Worm (Caenorhabditis elegans): ENCODE data around the gene F56A8.8.

F56A8.8 gene

ce11 chrIII:13324739-13325138 lies 39.2 kb downstream of the F56A8.8 start, which contains the start of gene F53A2.1:
Gene F53A2.1 (minus strand): TSS chrIII:13324839.
- TF ChIP-seq fkh-10 (GFP tag; optimal IDR thresholded peaks at IDR 0.05) (no peak), ama-1 (optimal IDR thresholded peaks at IDR 0.05) (no peak), F10B5.3 (tag; optimal IDR thresholded peaks at IDR 0.05) (no peak)

ce11 chrIII:13328911-13329310 lies 43.4 kb downstream of the F56A8.8 start:
- no peak for TF ChIP-seq zag-1 (tag; optimal IDR thresholded peaks at IDR 0.05)
- no peak for TF ChIP-seq lin-13 (GFP tag; optimal IDR thresholded peaks at IDR 0.05)
- no peak for TF ChIP-seq madf-9 (GFP tag; conservative IDR thresholded peaks at IDR 0.05)

- no peak for TF ChIP-seq egl-43 (GFP tag; IDR thresholded peaks at IDR 0.05)
- no peak for TF ChIP-seq unc-39 (tag; optimal IDR thresholded peaks at IDR 0.05)
- no peak for TF ChIP-seq aly-2 (tag; optimal IDR thresholded peaks at IDR 0.05)
- no peak for TF ChIP-seq ceh-32 (tag; optimal IDR thresholded peaks at IDR 0.05; ENCODE audit: poor library complexity)
- no peak for TF ChIP-seq F44E2.7 (GFP tag; IDR thresholded peaks at IDR 0.05)
- TF ChIP-seq jun-1 (tag; optimal IDR thresholded peaks at IDR 0.05), result no peak
- no peak for TF ChIP-seq set-16 (GFP tag; IDR thresholded peaks at IDR 0.05)
- no peak for TF ChIP-seq F37D6.2 (tag; optimal IDR thresholded peaks at IDR 0.05)
- no peak for TF ChIP-seq nhr-41 (GFP tag; IDR thresholded peaks at IDR 0.05)
- TF ChIP-seq gei-8 (GFP tag; optimal IDR thresholded peaks at IDR 0.05), result no peak
- TF ChIP-seq ces-1 (GFP tag; optimal IDR thresholded peaks at IDR 0.05), result no peak
- TF ChIP-seq pha-4 (GFP tag; IDR thresholded peaks at IDR 0.05), result no peak
- TF ChIP-seq pha-4 (tag; optimal IDR thresholded peaks at IDR 0.05), result no peak
- no peak for TF ChIP-seq ceh-20 (GFP tag; IDR thresholded peaks at IDR 0.05)
- TF ChIP-seq mxl-2 (GFP tag; conservative IDR thresholded peaks at IDR 0.05), result no peak
- TF ChIP-seq ZK337.2 (GFP tag; IDR thresholded peaks at IDR 0.05), result no peak
- no peak for TF ChIP-seq nhr-102 (tag; optimal IDR thresholded peaks at IDR 0.05)
- TF ChIP-seq hif-1 (tag; optimal IDR thresholded peaks at IDR 0.05), result no peak
- no peak for TF ChIP-seq F49E8.2 (tag; optimal IDR thresholded peaks at IDR 0.05; ENCODE audit: borderline replicate concordance)
These were observed 48.2 kb downstream of the F56A8.8 start, which contains the start of gene sdz-20 for ce11 chrIII:13333754-13334153. Gene sdz-20 (plus strand): TSS chrIII:13334054.

Measured in whole organism, L4 larva.